Worm (Caenorhabditis elegans) whole organism, late embryonic: Measurements from ENCODE around the gene B0432.7.

ENCODE experiments used
- C08G9.2 ChIP-seq: sonication (generic microtip); optimal IDR thresholded peaks from 2 replicates; lab custom pipeline; 2016; ENCODE audit warnings: mild to moderate bottlenecking, missing genetic modification characterization, moderate library complexity, missing compliant biosample characterization
- C38D4.7 ChIP-seq: fragments of 200-800 bp; sonication (Bioruptor generic); optimal IDR thresholded peaks from 2 replicates; lab custom pipeline; 2018; ENCODE audit warnings: mild to moderate bottlenecking, missing genetic modification characterization, moderate library complexity, missing compliant biosample characterization
- F13H6.1 ChIP-seq: sonication (generic microtip); optimal IDR thresholded peaks from 2 replicates; lab custom pipeline; 2016; ENCODE audit warnings: missing genetic modification characterization, missing compliant biosample characterization
- K09A11.1 ChIP-seq: sonication (generic microtip); optimal IDR thresholded peaks from 2 replicates; lab custom pipeline; 2017; ENCODE audit warnings: antibody characterized with exemption, mild to moderate bottlenecking, missing genetic modification characterization, missing compliant biosample characterization; ENCODE audit not compliant: insufficient read depth
- T23F11.4 ChIP-seq: fragments of 200-800 bp; sonication (Bioruptor generic); optimal IDR thresholded peaks from 2 replicates; lab custom pipeline; 2018; ENCODE audit warnings: mild to moderate bottlenecking, missing genetic modification characterization, missing compliant biosample characterization
- Y22D7AL.16 ChIP-seq: sonication (generic microtip); optimal IDR thresholded peaks from 2 replicates; lab custom pipeline; 2016; ENCODE audit warnings: missing genetic modification characterization, missing compliant biosample characterization
- ahr-1 ChIP-seq: sonication (generic microtip); optimal IDR thresholded peaks from 2 replicates; lab custom pipeline; 2016; ENCODE audit warnings: missing genetic modification characterization, missing compliant biosample characterization
- ama-1 ChIP-seq: fragments of 150-350 bp; optimal IDR thresholded peaks from 2 replicates; lab custom pipeline; 2014
- ceh-2 ChIP-seq: sonication (generic microtip); optimal IDR thresholded peaks from 2 replicates; lab custom pipeline; 2016; ENCODE audit warnings: missing genotype, missing genetic modification characterization, missing compliant biosample characterization
- ceh-24 ChIP-seq: sonication (generic microtip); optimal IDR thresholded peaks from 2 replicates; lab custom pipeline; 2016; ENCODE audit warnings: mild to moderate bottlenecking, missing genetic modification characterization, missing compliant biosample characterization
- ceh-30 ChIP-seq: fragments of 150-350 bp; optimal IDR thresholded peaks from 2 replicates; lab custom pipeline; 2014; ENCODE audit warnings: missing biosample characterization, missing genetic modification characterization
- ceh-31 ChIP-seq: sonication (generic microtip); optimal IDR thresholded peaks from 2 replicates; lab custom pipeline; 2016; ENCODE audit warnings: missing genetic modification characterization, missing compliant biosample characterization
- ceh-34 ChIP-seq: sonication (generic microtip); optimal IDR thresholded peaks from 2 replicates; lab custom pipeline; 2016; ENCODE audit warnings: mild to moderate bottlenecking, missing genetic modification characterization, missing compliant biosample characterization
- ceh-48 ChIP-seq: sonication (generic microtip); optimal IDR thresholded peaks from 2 replicates; lab custom pipeline; 2016; ENCODE audit warnings: missing genetic modification characterization, inconsistent platforms, missing compliant biosample characterization
- ceh-9 ChIP-seq: sonication (generic microtip); optimal IDR thresholded peaks from 2 replicates; lab custom pipeline; 2016; ENCODE audit warnings: mild to moderate bottlenecking, missing genetic modification characterization, inconsistent platforms, missing compliant biosample characterization
- che-1 ChIP-seq: sonication (generic microtip); optimal IDR thresholded peaks from 2 replicates; lab custom pipeline; 2016; ENCODE audit warnings: mild to moderate bottlenecking, missing genetic modification characterization, missing compliant biosample characterization
- dmd-4 ChIP-seq: sonication (generic microtip); optimal IDR thresholded peaks from 2 replicates; lab custom pipeline; 2016; ENCODE audit warnings: borderline replicate concordance, missing genetic modification characterization, missing compliant biosample characterization
- dve-1 ChIP-seq: sonication (generic microtip); optimal IDR thresholded peaks from 2 replicates; lab custom pipeline; 2017; ENCODE audit warnings: antibody characterized with exemption, mild to moderate bottlenecking, missing genetic modification characterization, missing compliant biosample characterization
- elt-2 ChIP-seq: sonication (generic microtip); optimal IDR thresholded peaks from 2 replicates; lab custom pipeline; 2016; ENCODE audit warnings: missing genetic modification reagents, missing genetic modification characterization, missing compliant biosample characterization
- elt-4 ChIP-seq: sonication (generic microtip); optimal IDR thresholded peaks from 2 replicates; lab custom pipeline; 2016; ENCODE audit warnings: missing genetic modification characterization, missing compliant biosample characterization
- ets-4 ChIP-seq: sonication (generic microtip); optimal IDR thresholded peaks from 2 replicates; lab custom pipeline; 2016; ENCODE audit warnings: missing genetic modification characterization, missing compliant biosample characterization
- fax-1 ChIP-seq: sonication (generic microtip); optimal IDR thresholded peaks from 2 replicates; lab custom pipeline; 2016; ENCODE audit warnings: missing genotype, missing genetic modification characterization, missing compliant biosample characterization
- fkh-10 ChIP-seq: fragments of 150-350 bp; optimal IDR thresholded peaks from 2 replicates; lab custom pipeline; 2014; ENCODE audit warnings: missing biosample characterization, missing genetic modification reagents, missing genetic modification characterization
- fkh-6 ChIP-seq: sonication (generic microtip); optimal IDR thresholded peaks from 2 replicates; lab custom pipeline; 2016; ENCODE audit warnings: missing genetic modification characterization, missing compliant biosample characterization
- hlh-13 ChIP-seq: fragments of 200-800 bp; sonication (Bioruptor generic); optimal IDR thresholded peaks from 2 replicates; lab custom pipeline; 2018; ENCODE audit warnings: mild to moderate bottlenecking, missing genetic modification characterization, missing compliant biosample characterization
- hlh-30 ChIP-seq: sonication (generic microtip); optimal IDR thresholded peaks from 2 replicates; lab custom pipeline; 2017; ENCODE audit warnings: antibody characterized with exemption, missing genetic modification characterization, missing compliant biosample characterization; ENCODE audit not compliant: insufficient read depth
- lim-6 ChIP-seq: sonication (generic microtip); optimal IDR thresholded peaks from 2 replicates; lab custom pipeline; 2016; ENCODE audit warnings: missing genetic modification characterization, missing compliant biosample characterization
- lin-11 ChIP-seq: fragments of 200-800 bp; sonication (Bioruptor generic); optimal IDR thresholded peaks from 2 replicates; lab custom pipeline; 2018; ENCODE audit warnings: mild to moderate bottlenecking, missing genetic modification characterization, missing compliant biosample characterization
- madf-2 ChIP-seq: sonication (generic microtip); optimal IDR thresholded peaks from 2 replicates; lab custom pipeline; 2017; ENCODE audit warnings: missing genetic modification characterization, missing compliant biosample characterization
- mec-3 ChIP-seq: sonication (generic microtip); optimal IDR thresholded peaks from 2 replicates; lab custom pipeline; 2016; ENCODE audit warnings: borderline replicate concordance, missing genetic modification characterization, missing compliant biosample characterization
- nfya-1 ChIP-seq: sonication (generic microtip); optimal IDR thresholded peaks from 2 replicates; lab custom pipeline; 2017; ENCODE audit warnings: missing genetic modification characterization, mild to moderate bottlenecking, missing compliant biosample characterization, antibody characterized with exemption, moderate library complexity
- nhr-11 ChIP-seq: fragments of 150-350 bp; optimal IDR thresholded peaks from 2 replicates; lab custom pipeline; 2014; ENCODE audit warnings: missing biosample characterization, missing genetic modification characterization
- nhr-232 ChIP-seq: sonication (generic microtip); optimal IDR thresholded peaks from 2 replicates; lab custom pipeline; 2016; ENCODE audit warnings: missing genetic modification characterization, missing compliant biosample characterization
- npax-4 ChIP-seq: sonication (generic microtip); optimal IDR thresholded peaks from 2 replicates; lab custom pipeline; 2016; ENCODE audit warnings: missing genetic modification characterization, missing compliant biosample characterization
- pag-3 ChIP-seq: sonication (generic microtip); optimal IDR thresholded peaks from 2 replicates; lab custom pipeline; 2016; ENCODE audit warnings: missing compliant biosample characterization, missing genetic modification characterization, borderline replicate concordance
- pat-9 ChIP-seq: fragments of 200-800 bp; sonication (Bioruptor generic); optimal IDR thresholded peaks from 2 replicates; lab custom pipeline; 2018; ENCODE audit warnings: mild to moderate bottlenecking, missing genetic modification characterization, moderate library complexity, missing compliant biosample characterization
- pax-1 ChIP-seq: fragments of 150-350 bp; optimal IDR thresholded peaks from 2 replicates; lab custom pipeline; 2014; ENCODE audit warnings: missing biosample characterization, missing genetic modification characterization
- pha-2 ChIP-seq: sonication (generic microtip); optimal IDR thresholded peaks from 2 replicates; lab custom pipeline; 2017; ENCODE audit warnings: mild to moderate bottlenecking, missing genetic modification characterization, missing compliant biosample characterization
- pha-4 ChIP-seq: fragments of 150-350 bp; optimal IDR thresholded peaks from 2 replicates; lab custom pipeline; 2018; ENCODE audit warnings: missing biosample characterization, missing genetic modification reagents, missing genetic modification characterization
- pros-1 ChIP-seq: fragments of 150-350 bp; optimal IDR thresholded peaks from 2 replicates; lab custom pipeline; 2014; ENCODE audit warnings: missing biosample characterization, missing genetic modification reagents, missing genetic modification characterization
- sdc-2 ChIP-seq: sonication (generic microtip); optimal IDR thresholded peaks from 2 replicates; lab custom pipeline; 2016; ENCODE audit warnings: missing genotype, missing genetic modification characterization, missing compliant biosample characterization
- sox-2 ChIP-seq: fragments of 200-800 bp; sonication (Bioruptor generic); IDR thresholded peaks from 2 replicates; pipeline ENCODE4 v1.3.6; 2022; ENCODE audit warnings: missing genetic modification reagents, missing genetic modification characterization, missing compliant biosample characterization
- sox-4 ChIP-seq: sonication (generic microtip); optimal IDR thresholded peaks from 2 replicates; lab custom pipeline; 2017; ENCODE audit warnings: mild to moderate bottlenecking, missing genetic modification characterization, inconsistent platforms, missing compliant biosample characterization
- syd-9 ChIP-seq: sonication (generic microtip); optimal IDR thresholded peaks from 2 replicates; lab custom pipeline; 2016; ENCODE audit warnings: mild to moderate bottlenecking, missing genetic modification characterization, moderate library complexity, missing compliant biosample characterization
- tbx-7 ChIP-seq: sonication (generic microtip); optimal IDR thresholded peaks from 2 replicates; lab custom pipeline; 2016; ENCODE audit warnings: missing genotype, missing genetic modification characterization, missing compliant biosample characterization
- ttx-3 ChIP-seq: sonication (generic microtip); optimal IDR thresholded peaks from 2 replicates; lab custom pipeline; 2016; ENCODE audit warnings: missing genetic modification reagents, missing genetic modification characterization, missing compliant biosample characterization
- unc-3 ChIP-seq, 2 experiments: fragments of 200-800 bp in 1 of 2; sonication (Bioruptor generic) in 1 of 2; sonication (generic microtip) in 1 of 2; conservative IDR thresholded peaks in 1 of 2; optimal IDR thresholded peaks in 1 of 2; 2 replicates each; pipeline versions ENCODE4 v1.3.6 to Lab custom; 2016 to 2022; ENCODE audit warnings: missing compliant biosample characterization in 2 of 2, missing genetic modification characterization in 2 of 2, missing genetic modification reagents in 1 of 2
- unc-42 ChIP-seq: sonication (generic microtip); optimal IDR thresholded peaks from 2 replicates; lab custom pipeline; 2016; ENCODE audit warnings: missing genotype, missing genetic modification characterization, missing compliant biosample characterization
- unc-55 ChIP-seq: sonication (generic microtip); optimal IDR thresholded peaks from 2 replicates; lab custom pipeline; 2017; ENCODE audit warnings: missing biosample characterization, missing genetic modification reagents, missing genetic modification characterization
- unc-86 ChIP-seq: sonication (generic microtip); optimal IDR thresholded peaks from 2 replicates; lab custom pipeline; 2016; ENCODE audit warnings: missing genetic modification characterization, missing compliant biosample characterization
- zip-5 ChIP-seq: sonication (generic microtip); optimal IDR thresholded peaks from 2 replicates; lab custom pipeline; 2016; ENCODE audit warnings: missing genetic modification characterization, missing compliant biosample characterization
- ztf-16 ChIP-seq: sonication (generic microtip); optimal IDR thresholded peaks from 2 replicates; lab custom pipeline; 2017; ENCODE audit warnings: missing genetic modification characterization, missing compliant biosample characterization

The B0432.7 gene

ce11 chrII:255124-255523 lies 18.6 kb downstream of the B0432.7 start:
- TF ChIP-seq unc-86 (tag; lab: Kevin White, UChicago) (peak; percentile 83), dve-1 (tag; lab: Kevin White, UChicago) (peak; percentile 42), pat-9 (peak; percentile 76), pha-4 (tag; lab: Kevin White, UChicago) (no peak), nhr-11 (tag; lab: Kevin White, UChicago) (no peak), pros-1 (tag; lab: Kevin White, UChicago) (no peak), sox-2 (GFP tag; lab: Robert Waterston, UW) (no peak), ceh-31 (peak; percentile 92), madf-2 (tag; lab: Kevin White, UChicago) (peak; percentile 66), mec-3 (peak; percentile 85), Y22D7AL.16 (tag; lab: Kevin White, UChicago) (peak; percentile 50), pax-1 (tag; lab: Kevin White, UChicago) (peak; percentile 48), ztf-16 (tag; lab: Kevin White, UChicago) (peak; percentile 79), T23F11.4 (GFP tag; lab: Kevin White, UChicago) (peak; percentile 56), C38D4.7 (peak; percentile 26), lim-6 (tag; lab: Kevin White, UChicago) (no peak), ceh-48 (tag; lab: Kevin White, UChicago) (peak; percentile 97), sdc-2 (tag; lab: Kevin White, UChicago) (peak; percentile 65), nfya-1 (peak; percentile 93), syd-9 (tag; lab: Kevin White, UChicago) (peak; percentile 26), tbx-7 (tag; lab: Kevin White, UChicago) (peak; percentile 77), sox-4 (tag; lab: Kevin White, UChicago) (peak; percentile 61), ttx-3 (tag; lab: Kevin White, UChicago) (peak; percentile 72), unc-55 (GFP tag; lab: Kevin White, UChicago) (peak; percentile 61), unc-42 (tag; lab: Kevin White, UChicago) (peak; percentile 99), ceh-24 (tag; lab: Kevin White, UChicago) (peak; percentile 62), che-1 (tag; lab: Kevin White, UChicago) (peak; percentile 55), ceh-30 (tag; lab: Kevin White, UChicago) (peak; percentile 68), ceh-34 (tag; lab: Kevin White, UChicago) (peak; percentile 88), elt-2 (tag; lab: Kevin White, UChicago) (peak; percentile 89), npax-4 (peak; percentile 43), hlh-30 (tag; lab: Kevin White, UChicago) (peak; percentile 10), zip-5 (tag; lab: Kevin White, UChicago) (peak; percentile 63), fkh-10 (peak; percentile 84), fkh-6 (tag; lab: Kevin White, UChicago) (peak; percentile 53), hlh-13 (GFP tag; lab: Kevin White, UChicago) (peak; percentile 25), ahr-1 (tag; lab: Kevin White, UChicago) (peak; percentile 57), nhr-232 (peak; percentile 57), ama-1 (lab: Kevin White, UChicago) (no peak), K09A11.1 (tag; lab: Kevin White, UChicago) (peak; percentile 67), dmd-4 (tag; lab: Kevin White, UChicago) (peak; percentile 80), C08G9.2 (tag; lab: Kevin White, UChicago) (peak; percentile 87), ceh-2 (tag; lab: Kevin White, UChicago) (peak; percentile 82), fax-1 (tag; lab: Kevin White, UChicago) (peak; percentile 79), ceh-9 (no peak), lin-11 (tag; lab: Kevin White, UChicago) (peak; percentile 59), unc-3 (GFP tag; conservative IDR thresholded peaks at IDR 0.05; lab: Robert Waterston, UW) (peak; percentile 71; the same call in 1 of the 2 replicates), unc-3 (tag; optimal IDR thresholded peaks at IDR 0.05; lab: Kevin White, UChicago) (peak; percentile 58), F13H6.1 (peak; percentile 73), pha-2 (tag; lab: Kevin White, UChicago) (peak; percentile 74), elt-4 (no peak), pag-3 (tag; lab: Kevin White, UChicago) (peak; percentile 84), ets-4 (tag; lab: Kevin White, UChicago) (peak; percentile 60)
